Fruit fly (Drosophila melanogaster) whole organism, embryonic: ENCODE data around the gene CG34117.
A peak's percentile ranks its signal among the peaks of the same experiment; 100 is the strongest.

Experiments
- Adf1 ChIP-seq: fragments of 200-800 bp; sonication (Bioruptor generic); IDR thresholded peaks from 2 replicates; pipeline ENCODE4 v1.3.6; 2022; ENCODE audit warnings: missing biosample characterization, missing genetic modification characterization
- Asciz ChIP-seq: fragments of 200-800 bp; sonication (Bioruptor generic); optimal IDR thresholded peaks from 2 replicates; lab custom pipeline; 2017; ENCODE audit warnings: missing biosample characterization, mild to moderate bottlenecking, missing genetic modification characterization, missing genetic modification reagents
- Blimp-1 ChIP-seq: fragments of 200-800 bp; sonication (Bioruptor generic); optimal IDR thresholded peaks from 3 replicates; lab custom pipeline; 2018; ENCODE audit warnings: missing biosample characterization, missing genetic modification characterization, mild to moderate bottlenecking, moderate library complexity, missing genetic modification reagents
- BtbVII ChIP-seq: fragments of 200-800 bp; sonication (Bioruptor generic); optimal IDR thresholded peaks from 3 replicates; lab custom pipeline; 2017; ENCODE audit warnings: missing biosample characterization, mild to moderate bottlenecking, missing genetic modification characterization
- CG10543 ChIP-seq: fragments of 200-800 bp; sonication (Bioruptor generic); optimal IDR thresholded peaks from 3 replicates; lab custom pipeline; 2017; ENCODE audit warnings: missing biosample characterization, mild to moderate bottlenecking, missing genetic modification characterization, moderate library complexity
- CG10654 ChIP-seq: fragments of 200-800 bp; sonication (Bioruptor generic); optimal IDR thresholded peaks from 2 replicates; lab custom pipeline; 2016; ENCODE audit warnings: missing biosample characterization, missing genetic modification characterization
- CG10979 ChIP-seq: fragments of 200-800 bp; sonication (Bioruptor generic); optimal IDR thresholded peaks from 2 replicates; lab custom pipeline; 2018; ENCODE audit warnings: missing biosample characterization, mild to moderate bottlenecking, missing genetic modification characterization, moderate library complexity
- CG13894 ChIP-seq: fragments of 200-800 bp; sonication (Bioruptor generic); optimal IDR thresholded peaks from 3 replicates; lab custom pipeline; 2018; ENCODE audit warnings: missing biosample characterization, mild to moderate bottlenecking, missing genetic modification characterization, moderate library complexity
- CG15601 ChIP-seq: fragments of 200-800 bp; sonication (Bioruptor generic); optimal IDR thresholded peaks from 3 replicates; lab custom pipeline; 2019; ENCODE audit warnings: missing biosample characterization, mild to moderate bottlenecking, missing genetic modification characterization, moderate library complexity
- CG2116 ChIP-seq: fragments of 200-800 bp; sonication (Bioruptor generic); optimal IDR thresholded peaks from 3 replicates; lab custom pipeline; 2018; ENCODE audit warnings: missing biosample characterization, mild to moderate bottlenecking, missing genetic modification characterization
- CG2712 ChIP-seq: fragments of 200-800 bp; optimal IDR thresholded peaks from 3 replicates; lab custom pipeline; 2019; ENCODE audit warnings: missing biosample characterization, mild to moderate bottlenecking, missing genetic modification characterization, moderate library complexity
- CG30403 ChIP-seq: fragments of 200-800 bp; sonication (Bioruptor generic); optimal IDR thresholded peaks from 3 replicates; lab custom pipeline; 2016; ENCODE audit warnings: missing biosample characterization, missing genetic modification characterization
- CG31388 ChIP-seq: fragments of 200-800 bp; sonication (Bioruptor generic); optimal IDR thresholded peaks from 2 replicates; lab custom pipeline; 2016; ENCODE audit warnings: missing biosample characterization, missing genetic modification characterization
- CG3163 ChIP-seq: fragments of 200-800 bp; sonication (Bioruptor generic); optimal IDR thresholded peaks from 3 replicates; lab custom pipeline; 2016; ENCODE audit warnings: missing biosample characterization, missing genetic modification characterization
- CG34422 ChIP-seq: fragments of 200-800 bp; sonication (Bioruptor generic); IDR thresholded peaks from 3 replicates; pipeline ENCODE4 v1.3.6; 2022; ENCODE audit warnings: missing biosample characterization, missing genetic modification characterization
- CG3847 ChIP-seq: fragments of 200-800 bp; sonication (Bioruptor generic); IDR thresholded peaks from 2 replicates; pipeline ENCODE4 v1.3.6; 2022; ENCODE audit warnings: missing biosample characterization, missing genetic modification characterization
- CG6272 ChIP-seq: fragments of 200-800 bp; sonication (Bioruptor generic); IDR thresholded peaks from 2 replicates; pipeline ENCODE4 v1.3.6; 2022; ENCODE audit warnings: missing biosample characterization, missing genetic modification characterization
- CG6813 ChIP-seq: fragments of 200-800 bp; sonication (Bioruptor generic); optimal IDR thresholded peaks from 2 replicates; lab custom pipeline; 2017; ENCODE audit warnings: missing biosample characterization, missing genetic modification characterization, mild to moderate bottlenecking, moderate library complexity, missing genetic modification reagents
- CG7928 ChIP-seq: fragments of 200-800 bp; sonication (Bioruptor generic); optimal IDR thresholded peaks from 2 replicates; lab custom pipeline; 2017; ENCODE audit warnings: missing biosample characterization, mild to moderate bottlenecking, missing genetic modification characterization
- CG8281 ChIP-seq: fragments of 200-800 bp; sonication (Bioruptor generic); optimal IDR thresholded peaks from 2 replicates; lab custom pipeline; 2018; ENCODE audit warnings: missing biosample characterization, mild to moderate bottlenecking, missing genetic modification characterization, moderate library complexity
- CTCF ChIP-seq: fragments of 200-800 bp; sonication (Bioruptor generic); optimal IDR thresholded peaks from 2 replicates; lab custom pipeline; 2017; ENCODE audit warnings: missing biosample characterization, mild to moderate bottlenecking, missing genetic modification characterization, moderate library complexity
- D ChIP-seq, 2 experiments: fragments of 200-800 bp in 1 of 2; fragments of >200 bp in 1 of 2; sonication (Bioruptor generic) in 1 of 2; optimal IDR thresholded peaks; 2 replicates in 1 of 2; 3 replicates in 1 of 2; lab custom pipeline; 2017; ENCODE audit warnings: mild to moderate bottlenecking in 1 of 2, missing biosample characterization in 1 of 2, missing genetic modification characterization in 1 of 2, missing genetic modification reagents in 1 of 2
- Dip2 ChIP-seq: fragments of 200-800 bp; sonication (Bioruptor generic); IDR thresholded peaks from 2 replicates; pipeline ENCODE4 v1.3.6; 2022; ENCODE audit warnings: missing biosample characterization, missing genetic modification characterization
- Hr78 ChIP-seq, 2 experiments: fragments of 200-800 bp in 1 of 2; fragments of >200 bp in 1 of 2; sonication (Bioruptor generic) in 1 of 2; optimal IDR thresholded peaks; 2 replicates each; lab custom pipeline; 2017 to 2019; ENCODE audit warnings: missing biosample characterization in 2 of 2, missing genetic modification characterization in 2 of 2, mild to moderate bottlenecking in 1 of 2, moderate library complexity in 1 of 2
- MBD-R2 ChIP-seq: fragments of 200-800 bp; sonication (Bioruptor generic); IDR thresholded peaks from 2 replicates; pipeline ENCODE4 v1.3.6; 2022; ENCODE audit warnings: missing biosample characterization, missing genetic modification characterization
- Mad ChIP-seq: fragments of 200-800 bp; sonication (Bioruptor generic); optimal IDR thresholded peaks from 2 replicates; lab custom pipeline; 2016; ENCODE audit warnings: missing biosample characterization, missing genetic modification characterization
- Mrtf ChIP-seq: fragments of 200-800 bp; sonication (Bioruptor generic); IDR thresholded peaks from 3 replicates; pipeline ENCODE4 v1.3.6; 2022; ENCODE audit warnings: missing biosample characterization, missing genetic modification characterization
- Sox100B ChIP-seq: fragments of 200-800 bp; sonication (Bioruptor generic); optimal IDR thresholded peaks from 3 replicates; lab custom pipeline; 2018; ENCODE audit warnings: missing biosample characterization, mild to moderate bottlenecking, missing genetic modification characterization
- Ssrp ChIP-seq: fragments of 200-800 bp; sonication (Bioruptor generic); optimal IDR thresholded peaks from 2 replicates; lab custom pipeline; 2018; ENCODE audit warnings: missing biosample characterization, mild to moderate bottlenecking, missing genetic modification characterization, moderate library complexity
- Stat92E ChIP-seq, 3 experiments: fragments of >200 bp in 2 of 3; fragments of 200-800 bp in 1 of 3; sonication (Bioruptor generic) in 1 of 3; optimal IDR thresholded peaks; 2 replicates each; lab custom pipeline; 2017 to 2019; ENCODE audit warnings: missing biosample characterization in 3 of 3, missing genetic modification characterization in 3 of 3, mild to moderate bottlenecking in 1 of 3, moderate library complexity in 1 of 3
- YL-1 ChIP-seq: fragments of 200-800 bp; sonication (Bioruptor generic); optimal IDR thresholded peaks from 3 replicates; lab custom pipeline; 2017; ENCODE audit warnings: missing biosample characterization, mild to moderate bottlenecking, missing genetic modification characterization
- ash1 ChIP-seq: fragments of 200-800 bp; sonication (Bioruptor generic); optimal IDR thresholded peaks from 2 replicates; lab custom pipeline; 2018; ENCODE audit warnings: missing biosample characterization, mild to moderate bottlenecking, missing genetic modification characterization
- br ChIP-seq: fragments of >200 bp; optimal IDR thresholded peaks from 2 replicates; lab custom pipeline; 2017
- cato ChIP-seq: fragments of 200-800 bp; sonication (Bioruptor generic); optimal IDR thresholded peaks from 2 replicates; lab custom pipeline; 2016; ENCODE audit warnings: missing biosample characterization, missing genetic modification characterization, borderline replicate concordance
- ci ChIP-seq: fragments of 200-800 bp; sonication (Bioruptor generic); IDR thresholded peaks from 3 replicates; pipeline ENCODE4 v1.3.6; 2022; ENCODE audit warnings: missing biosample characterization, missing genetic modification characterization
- danr ChIP-seq: fragments of 200-800 bp; sonication (Bioruptor generic); IDR thresholded peaks from 2 replicates; pipeline ENCODE4 v1.3.6; 2022; ENCODE audit warnings: missing biosample characterization, missing genetic modification characterization
- dimm ChIP-seq: fragments of 200-800 bp; sonication (Bioruptor generic); IDR thresholded peaks from 2 replicates; pipeline ENCODE4 v1.3.6; 2022; ENCODE audit warnings: missing biosample characterization, missing genetic modification characterization
- disco-r ChIP-seq: fragments of 200-800 bp; sonication (Bioruptor generic); optimal IDR thresholded peaks from 2 replicates; lab custom pipeline; 2016; ENCODE audit warnings: missing biosample characterization, missing genetic modification characterization
- emc ChIP-seq: fragments of 200-800 bp; sonication (Bioruptor generic); optimal IDR thresholded peaks from 2 replicates; lab custom pipeline; 2016; ENCODE audit warnings: missing biosample characterization, missing genetic modification characterization
- en ChIP-seq: fragments of 200-800 bp; sonication (Bioruptor generic); optimal IDR thresholded peaks from 2 replicates; lab custom pipeline; 2016; ENCODE audit warnings: missing biosample characterization, missing genetic modification characterization
- fd102C ChIP-seq: fragments of 200-800 bp; sonication (Bioruptor generic); optimal IDR thresholded peaks from 2 replicates; lab custom pipeline; 2018; ENCODE audit warnings: missing biosample characterization, mild to moderate bottlenecking, missing genetic modification characterization, moderate library complexity
- fd64A ChIP-seq: fragments of 200-800 bp; sonication (Bioruptor generic); optimal IDR thresholded peaks from 3 replicates; lab custom pipeline; 2018; ENCODE audit warnings: missing biosample characterization, mild to moderate bottlenecking, missing genetic modification characterization
- grn ChIP-seq: fragments of 200-800 bp; sonication (Bioruptor generic); optimal IDR thresholded peaks from 3 replicates; lab custom pipeline; 2017; ENCODE audit warnings: missing biosample characterization, missing genetic modification characterization
- hth ChIP-seq: fragments of >200 bp; optimal IDR thresholded peaks from 2 replicates; lab custom pipeline; 2017; ENCODE audit warnings: inconsistent platforms
- ind ChIP-seq: fragments of 200-800 bp; sonication (Bioruptor generic); optimal IDR thresholded peaks from 3 replicates; lab custom pipeline; 2016; ENCODE audit warnings: missing biosample characterization, missing genetic modification characterization
- lilli ChIP-seq: fragments of 200-800 bp; sonication (Bioruptor generic); optimal IDR thresholded peaks from 3 replicates; lab custom pipeline; 2016; ENCODE audit warnings: missing biosample characterization, missing genetic modification characterization
- nau ChIP-seq: fragments of 200-800 bp; sonication (Bioruptor generic); optimal IDR thresholded peaks from 3 replicates; lab custom pipeline; 2017; ENCODE audit warnings: missing biosample characterization, mild to moderate bottlenecking, missing genetic modification characterization, missing genetic modification reagents
- pita ChIP-seq: fragments of 200-800 bp; sonication (Bioruptor generic); optimal IDR thresholded peaks from 2 replicates; lab custom pipeline; 2017; ENCODE audit warnings: missing biosample characterization, mild to moderate bottlenecking, missing genetic modification characterization
- vnd ChIP-seq: fragments of 200-800 bp; sonication (Bioruptor generic); IDR thresholded peaks from 3 replicates; pipeline ENCODE4 v1.3.6; 2022; ENCODE audit warnings: missing biosample characterization, missing genetic modification characterization; ENCODE audit not compliant: partially characterized antibody
- wdn ChIP-seq: fragments of 200-800 bp; sonication (Bioruptor generic); IDR thresholded peaks from 2 replicates; pipeline ENCODE4 v1.3.6; 2022; ENCODE audit warnings: missing biosample characterization, missing genetic modification characterization
- yki ChIP-seq: fragments of >200 bp; optimal IDR thresholded peaks from 3 replicates; lab custom pipeline; 2018

The CG34117 gene

DNA sequence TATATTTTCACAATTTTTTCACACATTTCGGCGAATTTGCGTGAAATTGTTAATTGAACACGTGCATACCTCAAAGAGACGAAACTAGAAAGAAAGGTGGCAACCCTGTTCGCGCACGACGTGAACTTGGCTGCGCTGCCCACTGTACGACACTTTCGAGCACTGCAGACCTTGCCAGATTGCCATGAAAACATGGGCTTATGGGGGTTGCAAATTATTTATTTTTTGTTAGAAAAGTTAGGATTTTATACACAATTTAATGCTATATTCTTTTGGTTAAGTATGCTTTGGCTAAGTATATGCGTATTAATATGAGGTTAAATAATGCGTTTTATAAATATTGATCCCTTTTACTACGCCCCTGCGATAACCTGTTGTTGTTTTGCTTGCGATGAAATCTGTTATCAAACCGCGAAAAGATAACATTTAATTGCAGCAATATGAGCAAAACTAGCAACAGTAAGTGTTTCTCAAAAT is 1.3 kb upstream of the CG34117 start, which contains the start of the genes RpL34b and CG8132 (continued):
- TF ChIP-seq CG10979 (peak; percentile 89), Blimp-1 (GFP tag; lab: Kevin White, UChicago) (peak; percentile 91), ci (GFP tag; lab: Robert Waterston, UW) (peak; percentile 97), CG31388 (GFP tag; lab: Kevin White, UChicago) (peak; percentile 87), Adf1 (GFP tag; lab: Robert Waterston, UW) (peak; percentile 79), CG13894 (tag; lab: Kevin White, UChicago) (peak; percentile 97), Stat92E (GFP tag; optimal IDR thresholded peaks at IDR 0.05; lab: Kevin White, UChicago) (peak in 1 of 3 experiments; percentile 73), Hr78 (GFP tag; optimal IDR thresholded peaks at IDR 0.05; lab: Kevin White, UChicago) (no peak), CG7928 (GFP tag; lab: Kevin White, UChicago) (peak; percentile 77), Mrtf (GFP tag; lab: Robert Waterston, UW) (peak; percentile 94), nau (GFP tag; lab: Kevin White, UChicago) (no peak), en (GFP tag; lab: Kevin White, UChicago) (peak; percentile 86), fd102C (peak; percentile 91), YL-1 (peak; percentile 100), BtbVII (GFP tag; lab: Kevin White, UChicago) (peak; percentile 90), Dip2 (peak; percentile 34; the same call in 1 of the 2 replicates), cato (GFP tag; lab: Kevin White, UChicago) (peak; percentile 82), disco-r (GFP tag; lab: Kevin White, UChicago) (peak; percentile 95), pita (GFP tag; lab: Kevin White, UChicago) (no peak), CTCF (peak; percentile 50), Ssrp (tag; lab: Kevin White, UChicago) (peak; percentile 93), CG6813 (peak; percentile 93), CG15601 (tag; lab: Kevin White, UChicago) (peak; percentile 92), emc (GFP tag; lab: Kevin White, UChicago) (peak; percentile 93), CG10654 (GFP tag; lab: Kevin White, UChicago) (peak; percentile 96), danr (GFP tag; lab: Robert Waterston, UW) (peak; percentile 91), D (optimal IDR thresholded peaks at IDR 0.05; lab: Kevin White, UChicago) (no peak), D (GFP tag; optimal IDR thresholded peaks at IDR 0.05; lab: Kevin White, UChicago) (peak; percentile 83), CG30403 (GFP tag; lab: Kevin White, UChicago) (peak; percentile 98), CG34422 (GFP tag; lab: Robert Waterston, UW) (peak; percentile 96), Asciz (GFP tag; lab: Kevin White, UChicago) (peak; percentile 83), lilli (GFP tag; lab: Kevin White, UChicago) (peak; percentile 97), fd64A (GFP tag; lab: Kevin White, UChicago) (peak; percentile 85), br (no peak), CG3847 (peak; percentile 99), ash1 (GFP tag; lab: Kevin White, UChicago) (peak; percentile 97), CG10543 (GFP tag; lab: Kevin White, UChicago) (peak; percentile 99), yki (lab: Kevin White, UChicago) (no peak), CG6272 (GFP tag; lab: Robert Waterston, UW) (peak; percentile 94), CG3163 (GFP tag; lab: Kevin White, UChicago) (peak; percentile 86), MBD-R2 (GFP tag; lab: Robert Waterston, UW) (peak; percentile 97), grn (GFP tag; lab: Kevin White, UChicago) (peak; percentile 94), Sox100B (no peak), CG2712 (tag; lab: Kevin White, UChicago) (peak; percentile 97), dimm (GFP tag; lab: Robert Waterston, UW) (peak; percentile 50), vnd (no peak), CG2116 (GFP tag; lab: Kevin White, UChicago) (peak; percentile 91), wdn (GFP tag; lab: Robert Waterston, UW) (peak; percentile 96), ind (GFP tag; lab: Kevin White, UChicago) (peak; percentile 95), Mad (peak; percentile 97), hth (no peak), CG8281 (tag; lab: Kevin White, UChicago) (peak; percentile 83)
